Fruit fly (Drosophila melanogaster): Measurements from ENCODE around the gene daw.

Gene daw

DNA sequence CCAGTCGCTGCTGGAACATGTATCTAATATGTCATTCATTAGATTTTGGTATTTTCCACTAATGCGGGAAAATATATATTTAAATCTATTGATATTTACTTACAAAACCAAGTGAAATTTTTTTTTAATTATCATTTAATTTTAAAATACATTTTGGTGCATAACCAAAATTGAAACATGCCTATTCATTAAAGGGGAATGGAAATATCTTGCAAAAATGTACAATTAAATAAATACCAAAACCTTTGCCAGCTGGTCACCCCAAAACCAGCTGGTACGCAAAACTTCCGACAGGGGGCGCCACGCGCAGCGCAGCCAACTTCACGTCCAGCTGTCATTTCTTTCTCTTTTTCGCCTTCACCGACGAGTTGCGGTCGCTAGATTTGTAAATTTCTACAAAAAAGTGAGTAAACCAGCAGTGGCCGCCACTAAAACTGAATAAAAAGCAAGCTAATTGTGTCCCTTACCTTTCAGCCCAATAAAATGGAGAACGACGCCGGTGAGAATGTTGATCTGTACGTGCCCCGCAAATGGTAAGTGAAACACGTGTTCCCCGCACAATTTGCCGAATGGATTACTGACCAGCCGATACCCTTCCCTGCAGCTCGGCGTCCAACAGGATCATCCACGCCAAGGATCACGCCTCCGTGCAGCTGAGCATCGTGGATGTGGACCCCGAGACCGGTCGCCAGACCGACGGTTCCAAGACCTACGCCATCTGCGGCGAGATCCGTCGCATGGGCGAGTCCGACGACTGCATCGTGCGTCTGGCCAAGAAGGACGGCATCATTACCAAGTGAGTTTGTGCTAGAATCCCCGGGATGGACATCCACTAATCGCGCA, 50.9 kb downstream of the daw start, which contains the start of the genes CG3104 and RpS21 (continued):
- TF ChIP-seq CG10565 (GFP tag; optimal IDR thresholded peaks at IDR 0.05) (peak; percentile 66), shn (GFP tag; optimal IDR thresholded peaks at IDR 0.05) (peak; percentile 81), CG11085 (GFP tag; IDR thresholded peaks at IDR 0.05) (peak; percentile 95), Side (GFP tag; optimal IDR thresholded peaks at IDR 0.05) (peak; percentile 81), CG13287 (GFP tag; IDR thresholded peaks at IDR 0.05; ENCODE audit: partially characterized antibody) (peak; percentile 9; the same call in 1 of the 2 replicates), CG1529 (GFP tag; optimal IDR thresholded peaks at IDR 0.05) (peak; percentile 74), HLH3B (GFP tag; IDR thresholded peaks at IDR 0.05) (peak; percentile 80), Sin3A (optimal IDR thresholded peaks at IDR 0.05) (peak; percentile 90), tx (GFP tag; optimal IDR thresholded peaks at IDR 0.05) (peak; percentile 71), CG7357 (GFP tag; IDR thresholded peaks at IDR 0.05) (peak; percentile 70; the same call in 2 of the 3 replicates), CG4328 (GFP tag; optimal IDR thresholded peaks at IDR 0.05) (peak; percentile 92), br (optimal IDR thresholded peaks at IDR 0.05) (no peak), CG13296 (GFP tag; optimal IDR thresholded peaks at IDR 0.05) (peak; percentile 84), CG2875 (GFP tag; optimal IDR thresholded peaks at IDR 0.05) (peak; percentile 77), gem (tag; optimal IDR thresholded peaks at IDR 0.05) (peak; percentile 61), CG8290 (GFP tag; optimal IDR thresholded peaks at IDR 0.05) (peak; percentile 86), CG8290 (tag; optimal IDR thresholded peaks at IDR 0.05) (peak; percentile 85 to 92), CkIIα-i1 (GFP tag; IDR thresholded peaks at IDR 0.05) (0 out of 2 replicates have a peak, but pooled peaks have one; percentile 39), hth (optimal IDR thresholded peaks at IDR 0.05) (no peak), E2f2 (GFP tag; IDR thresholded peaks at IDR 0.05) (peak; percentile 88), salm (tag; optimal IDR thresholded peaks at IDR 0.05) (no peak), org-1 (GFP tag; optimal IDR thresholded peaks at IDR 0.05) (peak; percentile 63), CG16863 (GFP tag; optimal IDR thresholded peaks at IDR 0.05) (peak; percentile 83), Scr (GFP tag; IDR thresholded peaks at IDR 0.05; ENCODE audit: partially characterized antibody) (no peak), HHEX (GFP tag; optimal IDR thresholded peaks at IDR 0.05) (peak; percentile 93), H2.0 (GFP tag; IDR thresholded peaks at IDR 0.05) (peak; percentile 89), Xrp1 (GFP tag; IDR thresholded peaks at IDR 0.05) (peak; percentile 60), CG42726 (GFP tag; IDR thresholded peaks at IDR 0.05; ENCODE audit: partially characterized antibody) (no peak; the same call in 1 of the 2 replicates), fd3F (GFP tag; optimal IDR thresholded peaks at IDR 0.05) (peak; percentile 73), dimm (GFP tag; IDR thresholded peaks at IDR 0.05) (peak; percentile 66), CG2678 (tag; optimal IDR thresholded peaks at IDR 0.05) (peak; percentile 75), CG2202 (tag; optimal IDR thresholded peaks at IDR 0.05) (peak; percentile 46), E2f1 (GFP tag; IDR thresholded peaks at IDR 0.05) (peak; percentile 82), hbn (GFP tag; IDR thresholded peaks at IDR 0.05; ENCODE audit: partially characterized antibody) (no peak), CG12104 (GFP tag; optimal IDR thresholded peaks at IDR 0.05) (peak; percentile 87), wor (GFP tag; IDR thresholded peaks at IDR 0.05) (peak; percentile 67), CG8388 (GFP tag; optimal IDR thresholded peaks at IDR 0.05) (peak; percentile 55), Dll (GFP tag; IDR thresholded peaks at IDR 0.05; ENCODE audit: partially characterized antibody) (0 out of 4 replicates have a peak, but pooled peaks have one; percentile 31), nerfin-2 (GFP tag; IDR thresholded peaks at IDR 0.05; ENCODE audit: partially characterized antibody) (no peak), zfh2 (GFP tag; optimal IDR thresholded peaks at IDR 0.05) (peak; percentile 86), cwo (GFP tag; optimal IDR thresholded peaks at IDR 0.05) (peak; percentile 63), CG13624 (GFP tag; optimal IDR thresholded peaks at IDR 0.05) (peak; percentile 86), Optix (GFP tag; IDR thresholded peaks at IDR 0.05) (peak; percentile 82), ci (GFP tag; IDR thresholded peaks at IDR 0.05) (peak; percentile 96), CG18764 (GFP tag; optimal IDR thresholded peaks at IDR 0.05) (peak; percentile 82), CG13424 (tag; optimal IDR thresholded peaks at IDR 0.05) (peak; percentile 79), Abd-B (GFP tag; optimal IDR thresholded peaks at IDR 0.05) (peak; percentile 26), Elba2 (GFP tag; optimal IDR thresholded peaks at IDR 0.05) (no peak), Dref (GFP tag; IDR thresholded peaks at IDR 0.05) (peak; percentile 53)

All from whole organism, embryonic.